Fruit fly (Drosophila melanogaster) whole organism, embryonic: Measurements from ENCODE around the gene CG7484.
A peak's percentile ranks its signal among the peaks of the same experiment; 100 is the strongest.

ENCODE experiments used
- Aef1 ChIP-seq: fragments of 200-800 bp; sonication (Bioruptor generic); IDR thresholded peaks from 3 replicates; pipeline ENCODE4 v1.3.6; 2022; ENCODE audit warnings: missing biosample characterization, missing genetic modification characterization
- Awh ChIP-seq: fragments of 200-800 bp; sonication (Bioruptor generic); IDR thresholded peaks from 2 replicates; pipeline ENCODE4, ENCODE4 v1.3.6; 2022; ENCODE audit warnings: missing biosample characterization, missing genetic modification characterization
- Bdp1 ChIP-seq: fragments of 200-800 bp; sonication (Bioruptor generic); optimal IDR thresholded peaks from 3 replicates; lab custom pipeline; 2016; ENCODE audit warnings: missing biosample characterization, missing genetic modification characterization
- CG10366 ChIP-seq: fragments of 200-800 bp; sonication (Bioruptor generic); IDR thresholded peaks from 2 replicates; pipeline ENCODE4 v1.3.6; 2022; ENCODE audit warnings: missing biosample characterization, missing genetic modification characterization
- CG13424 ChIP-seq: fragments of 200-800 bp; sonication (Bioruptor generic); optimal IDR thresholded peaks from 2 replicates; lab custom pipeline; 2019; ENCODE audit warnings: missing biosample characterization, mild to moderate bottlenecking, missing genetic modification characterization, moderate library complexity
- CG13775 ChIP-seq: fragments of 200-800 bp; sonication (Bioruptor generic); optimal IDR thresholded peaks from 3 replicates; lab custom pipeline; 2017; ENCODE audit warnings: missing biosample characterization, mild to moderate bottlenecking, missing genetic modification characterization
- CG17568 ChIP-seq: fragments of 200-800 bp; sonication (Bioruptor generic); optimal IDR thresholded peaks from 2 replicates; lab custom pipeline; 2018; ENCODE audit warnings: missing biosample characterization, mild to moderate bottlenecking, missing genetic modification characterization, moderate library complexity
- CG2712 ChIP-seq: fragments of 200-800 bp; optimal IDR thresholded peaks from 3 replicates; lab custom pipeline; 2019; ENCODE audit warnings: missing biosample characterization, mild to moderate bottlenecking, missing genetic modification characterization, moderate library complexity
- CG31365 ChIP-seq: fragments of 200-800 bp; sonication (Bioruptor generic); optimal IDR thresholded peaks from 2 replicates; lab custom pipeline; 2018; ENCODE audit warnings: missing biosample characterization, mild to moderate bottlenecking, missing genetic modification characterization
- CG6254 ChIP-seq: fragments of 200-800 bp; sonication (Bioruptor generic); optimal IDR thresholded peaks from 3 replicates; lab custom pipeline; 2017; ENCODE audit warnings: mild to moderate bottlenecking, missing biosample characterization, missing genetic modification reagents, missing genetic modification characterization
- CG6689 ChIP-seq: fragments of 200-800 bp; sonication (Bioruptor generic); IDR thresholded peaks from 2 replicates; pipeline ENCODE4 v1.3.6; 2022; ENCODE audit warnings: missing biosample characterization, missing genetic modification characterization
- CG8359 ChIP-seq: fragments of 200-800 bp; sonication (Bioruptor generic); optimal IDR thresholded peaks from 2 replicates; lab custom pipeline; 2017; ENCODE audit warnings: missing biosample characterization, mild to moderate bottlenecking, missing genetic modification characterization, borderline replicate concordance
- CG8478 ChIP-seq: fragments of >200 bp; optimal IDR thresholded peaks from 2 replicates; lab custom pipeline; 2018
- Camta ChIP-seq: fragments of 200-800 bp; sonication (Bioruptor generic); optimal IDR thresholded peaks from 2 replicates; lab custom pipeline; 2016; ENCODE audit warnings: missing biosample characterization, missing genetic modification characterization
- CrebB ChIP-seq: fragments of 200-800 bp; sonication (Bioruptor generic); optimal IDR thresholded peaks from 3 replicates; lab custom pipeline; 2018; ENCODE audit warnings: missing biosample characterization, mild to moderate bottlenecking, missing genetic modification characterization
- Dbx ChIP-seq: fragments of 200-800 bp; sonication (Bioruptor generic); IDR thresholded peaks from 3 replicates; pipeline ENCODE4 v1.3.6; 2022; ENCODE audit warnings: missing biosample characterization, missing genetic modification characterization
- Doc3 ChIP-seq: fragments of 200-800 bp; sonication (Bioruptor generic); IDR thresholded peaks from 3 replicates; pipeline ENCODE4 v1.3.6; 2022; ENCODE audit warnings: missing biosample characterization, missing genetic modification characterization; ENCODE audit not compliant: partially characterized antibody
- E2f2 ChIP-seq: fragments of 200-800 bp; sonication (Bioruptor generic); IDR thresholded peaks from 2 replicates; pipeline ENCODE4 v1.3.6; 2022; ENCODE audit warnings: missing biosample characterization, missing genetic modification characterization
- H2.0 ChIP-seq: fragments of 200-800 bp; sonication (Bioruptor generic); IDR thresholded peaks from 2 replicates; pipeline ENCODE4 v1.3.6; 2022; ENCODE audit warnings: missing biosample characterization, missing genetic modification characterization
- Hr78 ChIP-seq, 2 experiments: fragments of 200-800 bp in 1 of 2; fragments of >200 bp in 1 of 2; sonication (Bioruptor generic) in 1 of 2; optimal IDR thresholded peaks; 2 replicates each; lab custom pipeline; 2017 to 2019; ENCODE audit warnings: missing biosample characterization in 2 of 2, missing genetic modification characterization in 2 of 2, mild to moderate bottlenecking in 1 of 2, moderate library complexity in 1 of 2
- MESR4 ChIP-seq: fragments of 200-800 bp; sonication (Bioruptor generic); optimal IDR thresholded peaks from 2 replicates; lab custom pipeline; 2018; ENCODE audit warnings: missing biosample characterization, mild to moderate bottlenecking, missing genetic modification characterization, moderate library complexity
- Mes4 ChIP-seq: fragments of 200-800 bp; sonication (Bioruptor generic); optimal IDR thresholded peaks from 2 replicates; lab custom pipeline; 2016; ENCODE audit warnings: missing biosample characterization, missing genetic modification characterization
- Mrtf ChIP-seq: fragments of 200-800 bp; sonication (Bioruptor generic); IDR thresholded peaks from 3 replicates; pipeline ENCODE4 v1.3.6; 2022; ENCODE audit warnings: missing biosample characterization, missing genetic modification characterization
- NK7.1 ChIP-seq: fragments of 200-800 bp; sonication (Bioruptor generic); optimal IDR thresholded peaks from 3 replicates; lab custom pipeline; 2016; ENCODE audit warnings: missing biosample characterization, missing genetic modification characterization
- Oli ChIP-seq: fragments of 200-800 bp; sonication (Bioruptor generic); optimal IDR thresholded peaks from 2 replicates; lab custom pipeline; 2018; ENCODE audit warnings: missing biosample characterization, mild to moderate bottlenecking, missing genetic modification characterization, moderate library complexity
- Pdp1 ChIP-seq, 2 experiments: fragments of 200-800 bp; sonication (Bioruptor generic); optimal IDR thresholded peaks; 3 replicates each; lab custom pipeline; 2016; ENCODE audit warnings: missing biosample characterization in 2 of 2, missing genetic modification characterization in 2 of 2, mild to moderate bottlenecking in 1 of 2, moderate library complexity in 1 of 2
- Sin3A ChIP-seq: fragments of >200 bp; optimal IDR thresholded peaks from 2 replicates; lab custom pipeline; 2018
- Sry-β ChIP-seq: fragments of 200-800 bp; sonication (Bioruptor generic); optimal IDR thresholded peaks from 2 replicates; lab custom pipeline; 2018; ENCODE audit warnings: missing biosample characterization, mild to moderate bottlenecking, missing genetic modification characterization, moderate library complexity
- abd-A ChIP-seq: fragments of 200-800 bp; sonication (Bioruptor generic); optimal IDR thresholded peaks from 3 replicates; lab custom pipeline; 2019; ENCODE audit warnings: missing biosample characterization, mild to moderate bottlenecking, missing genetic modification characterization, moderate library complexity
- ara ChIP-seq: fragments of 200-800 bp; sonication (Bioruptor generic); IDR thresholded peaks from 2 replicates; pipeline ENCODE4 v1.3.6; 2022; ENCODE audit warnings: missing biosample characterization, missing genetic modification characterization
- ash1 ChIP-seq: fragments of 200-800 bp; sonication (Bioruptor generic); optimal IDR thresholded peaks from 2 replicates; lab custom pipeline; 2018; ENCODE audit warnings: missing biosample characterization, mild to moderate bottlenecking, missing genetic modification characterization
- bcd ChIP-seq: fragments of 200-800 bp; sonication (Bioruptor generic); optimal IDR thresholded peaks from 2 replicates; lab custom pipeline; 2017; ENCODE audit warnings: missing biosample characterization, mild to moderate bottlenecking, missing genetic modification characterization
- corto ChIP-seq: fragments of 200-800 bp; sonication (Bioruptor generic); optimal IDR thresholded peaks from 2 replicates; lab custom pipeline; 2016; ENCODE audit warnings: missing biosample characterization, mild to moderate bottlenecking, missing genetic modification characterization, moderate library complexity
- dmrt99B ChIP-seq: fragments of 200-800 bp; sonication (Bioruptor generic); optimal IDR thresholded peaks from 2 replicates; lab custom pipeline; 2018; ENCODE audit warnings: missing biosample characterization, mild to moderate bottlenecking, missing genetic modification characterization, moderate library complexity
- dpn ChIP-seq, 2 experiments: fragments of 200-800 bp; sonication (Bioruptor generic); optimal IDR thresholded peaks; 3 replicates each; lab custom pipeline; 2016; ENCODE audit warnings: missing biosample characterization in 2 of 2, missing genetic modification characterization in 2 of 2
- fd64A ChIP-seq: fragments of 200-800 bp; sonication (Bioruptor generic); optimal IDR thresholded peaks from 3 replicates; lab custom pipeline; 2018; ENCODE audit warnings: missing biosample characterization, mild to moderate bottlenecking, missing genetic modification characterization
- ftz-f1 ChIP-seq: fragments of 200-800 bp; sonication (Bioruptor generic); optimal IDR thresholded peaks from 2 replicates; lab custom pipeline; 2016; ENCODE audit warnings: missing biosample characterization, missing genetic modification characterization
- gro ChIP-seq: fragments of 200-800 bp; sonication (Bioruptor generic); optimal IDR thresholded peaks from 2 replicates; lab custom pipeline; 2016; ENCODE audit warnings: missing biosample characterization, missing genetic modification characterization
- hb ChIP-seq: fragments of 200-800 bp; sonication (Bioruptor generic); IDR thresholded peaks from 3 replicates; pipeline ENCODE4 v1.3.6; 2022; ENCODE audit warnings: missing biosample characterization, missing genetic modification characterization; ENCODE audit not compliant: partially characterized antibody
- jumu ChIP-seq: fragments of 200-800 bp; sonication (Bioruptor generic); optimal IDR thresholded peaks from 3 replicates; lab custom pipeline; 2016; ENCODE audit warnings: missing biosample characterization, missing genetic modification characterization
- kah ChIP-seq: fragments of 200-800 bp; sonication (Bioruptor generic); optimal IDR thresholded peaks from 2 replicates; lab custom pipeline; 2018; ENCODE audit warnings: missing biosample characterization, mild to moderate bottlenecking, missing genetic modification characterization
- kay ChIP-seq: fragments of 200-800 bp; sonication (Bioruptor generic); optimal IDR thresholded peaks from 2 replicates; lab custom pipeline; 2016; ENCODE audit warnings: missing biosample characterization, missing genetic modification characterization
- org-1 ChIP-seq: fragments of 200-800 bp; sonication (Bioruptor generic); optimal IDR thresholded peaks from 2 replicates; lab custom pipeline; 2017; ENCODE audit warnings: missing biosample characterization, missing genetic modification characterization
- pan ChIP-seq, 4 experiments: fragments of >200 bp in 3 of 4; fragments of 200-800 bp in 1 of 4; sonication (Bioruptor generic) in 1 of 4; optimal IDR thresholded peaks in 3 of 4; IDR thresholded peaks in 1 of 4; 2 replicates each; pipeline versions ENCODE4 v1.3.6 to Lab custom; 2017 to 2022; ENCODE audit warnings: missing biosample characterization in 2 of 4, missing genetic modification characterization in 2 of 4, mixed read lengths in 1 of 4
- phol ChIP-seq: fragments of 200-800 bp; sonication (Bioruptor generic); optimal IDR thresholded peaks from 3 replicates; lab custom pipeline; 2018; ENCODE audit warnings: missing biosample characterization, mild to moderate bottlenecking, missing genetic modification characterization, moderate library complexity
- ro ChIP-seq: fragments of 200-800 bp; sonication (Bioruptor generic); IDR thresholded peaks from 2 replicates; pipeline ENCODE4 v1.3.6; 2022; ENCODE audit warnings: missing biosample characterization, missing genetic modification characterization
- row ChIP-seq: fragments of 200-800 bp; sonication (Bioruptor generic); IDR thresholded peaks from 3 replicates; pipeline ENCODE4 v1.3.6; 2022; ENCODE audit warnings: missing biosample characterization, missing genetic modification characterization
- sqz ChIP-seq: fragments of 200-800 bp; sonication (Bioruptor generic); optimal IDR thresholded peaks from 3 replicates; lab custom pipeline; 2018; ENCODE audit warnings: missing biosample characterization, mild to moderate bottlenecking, missing genetic modification characterization
- toy ChIP-seq: fragments of 200-800 bp; sonication (Bioruptor generic); IDR thresholded peaks from 2 replicates; pipeline ENCODE4 v1.3.6; 2022; ENCODE audit warnings: missing biosample characterization, missing genetic modification characterization
- wor ChIP-seq: fragments of 200-800 bp; sonication (Bioruptor generic); IDR thresholded peaks from 2 replicates; pipeline ENCODE4 v1.3.6; 2022; ENCODE audit warnings: missing biosample characterization, missing genetic modification characterization
- z ChIP-seq: fragments of 200-800 bp; sonication (Bioruptor generic); IDR thresholded peaks from 3 replicates; pipeline ENCODE4 v1.3.6; 2022; ENCODE audit warnings: missing biosample characterization, missing genetic modification characterization

Gene CG7484

DNA sequence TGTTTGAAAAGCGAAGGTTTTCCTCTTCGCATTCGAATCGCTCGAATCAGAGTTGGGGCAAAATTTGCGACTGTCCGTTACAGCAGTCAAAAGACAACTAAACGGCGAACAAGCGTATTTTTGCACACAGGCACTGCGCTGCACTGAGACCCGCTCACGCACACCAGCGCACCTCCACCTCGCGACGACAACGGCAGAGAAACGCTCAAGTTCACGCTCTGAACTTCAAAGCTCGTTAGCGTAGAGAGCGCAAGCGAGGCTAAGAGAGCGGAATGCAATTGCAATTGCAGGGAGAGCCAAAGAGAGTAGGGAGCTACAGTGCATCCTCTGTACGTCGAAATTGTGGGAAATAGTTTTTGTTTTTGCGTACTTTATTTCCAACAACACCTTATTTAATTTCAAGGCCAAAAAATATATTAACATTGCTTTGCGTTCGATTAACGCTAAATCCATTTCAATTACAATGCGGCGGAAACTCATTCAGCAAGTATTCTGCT, 35.2 kb upstream of the CG7484 start, which contains the start of gene Eip74EF (continued):
- peak; percentile 3 for TF ChIP-seq CG2712 (tag; lab: Kevin White, UChicago)
- TF ChIP-seq NK7.1 (GFP tag; lab: Kevin White, UChicago), result no peak
- no peak for TF ChIP-seq CG8478 (lab: Kevin White, UChicago)
- no peak for TF ChIP-seq Hr78 (GFP tag; optimal IDR thresholded peaks at IDR 0.05; lab: Kevin White, UChicago)
- TF ChIP-seq hb (GFP tag; lab: Robert Waterston, UW), result no peak
- TF ChIP-seq dpn (GFP tag; optimal IDR thresholded peaks at IDR 0.05; lab: Kevin White, UChicago), result no peak
- TF ChIP-seq H2.0 (GFP tag; lab: Robert Waterston, UW), result no peak
- TF ChIP-seq CG10366 (GFP tag; lab: Robert Waterston, UW), result no peak
- TF ChIP-seq org-1 (GFP tag; lab: Kevin White, UChicago), result no peak
- TF ChIP-seq wor, result no peak
- TF ChIP-seq gro (GFP tag; lab: Kevin White, UChicago), result no peak
- TF ChIP-seq CG6689 (GFP tag; lab: Robert Waterston, UW), result no peak
- no peak for TF ChIP-seq fd64A (GFP tag; lab: Kevin White, UChicago)
- TF ChIP-seq CG31365 (tag; lab: Kevin White, UChicago), result no peak
- no peak for TF ChIP-seq jumu
- no peak for TF ChIP-seq Oli (tag; lab: Kevin White, UChicago)
- TF ChIP-seq Sry-β (GFP tag; lab: Kevin White, UChicago), result no peak
- TF ChIP-seq MESR4, result no peak
- no peak for TF ChIP-seq CG6254 (GFP tag; lab: Kevin White, UChicago)
- TF ChIP-seq bcd (GFP tag; lab: Kevin White, UChicago), result no peak
- no peak for TF ChIP-seq Bdp1
- 0 out of 2 replicates have a peak, but pooled peaks have one; percentile 8 for TF ChIP-seq Awh (GFP tag; lab: Robert Waterston, UW)
- TF ChIP-seq CG17568 (GFP tag; lab: Kevin White, UChicago), result no peak
- TF ChIP-seq abd-A, result no peak
- TF ChIP-seq dmrt99B (tag; lab: Kevin White, UChicago), result peak; percentile 11
- TF ChIP-seq Dbx (GFP tag; lab: Robert Waterston, UW), result 0 out of 3 replicates have a peak, but pooled peaks have one; percentile 29
- peak; percentile 90 for TF ChIP-seq z
- no peak for TF ChIP-seq Mes4
- no peak for TF ChIP-seq Camta (GFP tag; lab: Kevin White, UChicago)
- TF ChIP-seq toy (GFP tag; lab: Robert Waterston, UW), result no peak
- TF ChIP-seq phol (tag; lab: Kevin White, UChicago), result peak; percentile 4
- no peak for TF ChIP-seq Sin3A (lab: Kevin White, UChicago)
- TF ChIP-seq sqz (GFP tag; lab: Kevin White, UChicago), result no peak
- peak; percentile 4 for TF ChIP-seq CG13424
- no peak for TF ChIP-seq ara (GFP tag; lab: Robert Waterston, UW)
- TF ChIP-seq pan (optimal IDR thresholded peaks at IDR 0.05; lab: Kevin White, UChicago), result no peak
- peak in 1 of 2 experiments; percentile 14 for TF ChIP-seq pan (GFP tag; optimal IDR thresholded peaks at IDR 0.05 in 1 of 2, IDR thresholded peaks at IDR 0.05 in 1 of 2)
- no peak for TF ChIP-seq ro (GFP tag; lab: Robert Waterston, UW)
- peak; percentile 24 for TF ChIP-seq corto (GFP tag; lab: Kevin White, UChicago)
- TF ChIP-seq ftz-f1 (GFP tag; lab: Kevin White, UChicago), result peak; percentile 78
- TF ChIP-seq Aef1 (GFP tag; lab: Robert Waterston, UW), result no peak
- no peak; the same call in 1 of the 2 replicates for TF ChIP-seq E2f2 (GFP tag; lab: Robert Waterston, UW)
- TF ChIP-seq Pdp1 (GFP tag; optimal IDR thresholded peaks at IDR 0.05; lab: Kevin White, UChicago), result no peak
- TF ChIP-seq Mrtf, result no peak
- TF ChIP-seq ash1 (GFP tag; lab: Kevin White, UChicago), result no peak
- TF ChIP-seq kah (GFP tag; lab: Kevin White, UChicago), result no peak
- no peak for TF ChIP-seq kay
- TF ChIP-seq CG8359 (GFP tag; lab: Kevin White, UChicago), result no peak
- TF ChIP-seq CG13775 (GFP tag; lab: Kevin White, UChicago), result no peak
- TF ChIP-seq Doc3 (GFP tag; lab: Robert Waterston, UW), result no peak
- TF ChIP-seq row (GFP tag; lab: Robert Waterston, UW), result peak; percentile 60
- no peak for TF ChIP-seq CrebB (tag; lab: Kevin White, UChicago)
